Worm (Caenorhabditis elegans): ENCODE measurements around the gene R04E5.9.

The R04E5.9 gene

ce11 chrX:8799925-8800324 lies 11.0 kb downstream of the R04E5.9 start:
- no peak for TF ChIP-seq hnd-1 (tag; optimal IDR thresholded peaks at IDR 0.05)
- no peak for TF ChIP-seq B0310.2 (tag; optimal IDR thresholded peaks at IDR 0.05)

ce11 chrX:8797653-8798052 lies 13.3 kb downstream of the R04E5.9 start:
- TF ChIP-seq hmbx-1 (tag; optimal IDR thresholded peaks at IDR 0.05) (no peak), scrt-1 (GFP tag; IDR thresholded peaks at IDR 0.05) (no peak), hmg-4 (GFP tag; optimal IDR thresholded peaks at IDR 0.05) (no peak), tra-4 (tag; optimal IDR thresholded peaks at IDR 0.05) (no peak), ceh-36 (tag; optimal IDR thresholded peaks at IDR 0.05) (no peak), tbx-11 (GFP tag; IDR thresholded peaks at IDR 0.05) (no peak), B0310.2 (tag; optimal IDR thresholded peaks at IDR 0.05) (no peak), aly-1 (tag; optimal IDR thresholded peaks at IDR 0.05) (no peak), tbx-37 (GFP tag; conservative IDR thresholded peaks at IDR 0.05) (no peak), ama-1 (optimal IDR thresholded peaks at IDR 0.05) (no peak), hnd-1 (tag; optimal IDR thresholded peaks at IDR 0.05) (no peak), ets-7 (tag; optimal IDR thresholded peaks at IDR 0.05) (no peak), sea-1 (GFP tag; conservative IDR thresholded peaks at IDR 0.05) (no peak)

ce11 chrX:8796699-8797282 lies 14.2 kb downstream of the R04E5.9 start, which contains the start of gene R04E5.7:
Gene R04E5.7 (minus strand): TSS chrX:8797262.
- 0 out of 2 replicates have a peak, but pooled peaks have one; percentile 27 for TF ChIP-seq sea-1 (GFP tag; conservative IDR thresholded peaks at IDR 0.05)
- TF ChIP-seq pes-1 (GFP tag; IDR thresholded peaks at IDR 0.05): peak; percentile 72
- TF ChIP-seq F13C5.2 (tag; optimal IDR thresholded peaks at IDR 0.05): no peak

ce11 chrX:8791821-8792220 lies 19.1 kb downstream of the R04E5.9 start, which contains the start of gene chup-1:
Gene chup-1 (plus strand): TSS chrX:8792160.
- no peak for TF ChIP-seq ceh-13 (GFP tag; optimal IDR thresholded peaks at IDR 0.05)
- no peak for TF ChIP-seq flt-1 (GFP tag; IDR thresholded peaks at IDR 0.05)
- no peak for TF ChIP-seq ama-1 (optimal IDR thresholded peaks at IDR 0.05)
- no peak for TF ChIP-seq ets-7 (tag; optimal IDR thresholded peaks at IDR 0.05)
- no peak for TF ChIP-seq scrt-1 (GFP tag; IDR thresholded peaks at IDR 0.05)
- no peak for TF ChIP-seq B0310.2 (tag; optimal IDR thresholded peaks at IDR 0.05)
- TF ChIP-seq hmbx-1 (tag; optimal IDR thresholded peaks at IDR 0.05): no peak

ce11 chrX:8790093-8790492 lies 20.8 kb downstream of the R04E5.9 start:
- TF ChIP-seq B0310.2 (tag; optimal IDR thresholded peaks at IDR 0.05): no peak
- no peak for TF ChIP-seq ets-7 (tag; optimal IDR thresholded peaks at IDR 0.05)
- TF ChIP-seq scrt-1 (GFP tag; IDR thresholded peaks at IDR 0.05): no peak
- no peak for TF ChIP-seq ceh-13 (GFP tag; optimal IDR thresholded peaks at IDR 0.05)
- no peak for TF ChIP-seq ceh-36 (tag; optimal IDR thresholded peaks at IDR 0.05)
- no peak for TF ChIP-seq tra-4 (tag; optimal IDR thresholded peaks at IDR 0.05)
- no peak for TF ChIP-seq hmbx-1 (tag; optimal IDR thresholded peaks at IDR 0.05)
- TF ChIP-seq F13C5.2 (tag; optimal IDR thresholded peaks at IDR 0.05): no peak
- TF ChIP-seq hmg-4 (GFP tag; optimal IDR thresholded peaks at IDR 0.05): no peak
- TF ChIP-seq hnd-1 (tag; optimal IDR thresholded peaks at IDR 0.05): no peak
- TF ChIP-seq tbx-37 (GFP tag; conservative IDR thresholded peaks at IDR 0.05): no peak
- no peak for TF ChIP-seq pes-1 (GFP tag; IDR thresholded peaks at IDR 0.05)
- TF ChIP-seq flt-1 (GFP tag; IDR thresholded peaks at IDR 0.05): no peak
- no peak for TF ChIP-seq sea-1 (GFP tag; conservative IDR thresholded peaks at IDR 0.05)

- TF ChIP-seq ama-1 (optimal IDR thresholded peaks at IDR 0.05) (no peak), scrt-1 (GFP tag; IDR thresholded peaks at IDR 0.05) (no peak), tbx-37 (GFP tag; conservative IDR thresholded peaks at IDR 0.05) (no peak), sea-1 (GFP tag; conservative IDR thresholded peaks at IDR 0.05) (no peak), hmbx-1 (tag; optimal IDR thresholded peaks at IDR 0.05) (no peak), tra-4 (tag; optimal IDR thresholded peaks at IDR 0.05) (no peak), flt-1 (GFP tag; IDR thresholded peaks at IDR 0.05) (no peak), tbx-11 (GFP tag; IDR thresholded peaks at IDR 0.05) (no peak), pes-1 (GFP tag; IDR thresholded peaks at IDR 0.05) (no peak), ceh-36 (tag; optimal IDR thresholded peaks at IDR 0.05) (no peak), ceh-13 (GFP tag; optimal IDR thresholded peaks at IDR 0.05) (no peak), aly-1 (tag; optimal IDR thresholded peaks at IDR 0.05) (no peak), F13C5.2 (tag; optimal IDR thresholded peaks at IDR 0.05) (no peak), ets-7 (tag; optimal IDR thresholded peaks at IDR 0.05) (no peak), B0310.2 (tag; optimal IDR thresholded peaks at IDR 0.05) (no peak), hmg-4 (GFP tag; optimal IDR thresholded peaks at IDR 0.05) (no peak), hnd-1 (tag; optimal IDR thresholded peaks at IDR 0.05) (no peak)
Observed at ce11 chrX:8789014-8789506, 21.9 kb downstream of the R04E5.9 start, which contains the start of gene unc-27. Gene unc-27 (plus strand): TSS chrX:8789456.

ce11 chrX:8787689-8788222 lies 23.2 kb downstream of the R04E5.9 start:
- TF ChIP-seq F13C5.2 (tag; optimal IDR thresholded peaks at IDR 0.05): no peak
- TF ChIP-seq pes-1 (GFP tag; IDR thresholded peaks at IDR 0.05): no peak
- no peak for TF ChIP-seq tbx-11 (GFP tag; IDR thresholded peaks at IDR 0.05)
- TF ChIP-seq ama-1 (optimal IDR thresholded peaks at IDR 0.05): no peak
- no peak for TF ChIP-seq hmbx-1 (tag; optimal IDR thresholded peaks at IDR 0.05)
- no peak for TF ChIP-seq ets-7 (tag; optimal IDR thresholded peaks at IDR 0.05)
- TF ChIP-seq sea-1 (GFP tag; conservative IDR thresholded peaks at IDR 0.05): no peak
- no peak for TF ChIP-seq tra-4 (tag; optimal IDR thresholded peaks at IDR 0.05)
- TF ChIP-seq ceh-36 (tag; optimal IDR thresholded peaks at IDR 0.05): no peak
- no peak for TF ChIP-seq hmg-4 (GFP tag; optimal IDR thresholded peaks at IDR 0.05)
- no peak for TF ChIP-seq tbx-37 (GFP tag; conservative IDR thresholded peaks at IDR 0.05)
- TF ChIP-seq hnd-1 (tag; optimal IDR thresholded peaks at IDR 0.05): no peak
- no peak for TF ChIP-seq ceh-13 (GFP tag; optimal IDR thresholded peaks at IDR 0.05)
- TF ChIP-seq aly-1 (tag; optimal IDR thresholded peaks at IDR 0.05): no peak
- TF ChIP-seq flt-1 (GFP tag; IDR thresholded peaks at IDR 0.05): no peak
- TF ChIP-seq B0310.2 (tag; optimal IDR thresholded peaks at IDR 0.05): no peak
- no peak for TF ChIP-seq scrt-1 (GFP tag; IDR thresholded peaks at IDR 0.05)
